Fruit fly (Drosophila melanogaster): ENCODE measurements around the gene CG14658.

- TF ChIP-seq kay (GFP tag; ENCODE audit: borderline replicate concordance) (no peak), CG7045 (GFP tag; optimal IDR thresholded peaks at IDR 0.05) (no peak), cic (GFP tag; optimal IDR thresholded peaks at IDR 0.05) (no peak), Hr96 (GFP tag; optimal IDR thresholded peaks at IDR 0.05) (no peak), toe (GFP tag; optimal IDR thresholded peaks at IDR 0.05) (no peak), bab1 (GFP tag; optimal IDR thresholded peaks at IDR 0.05) (no peak)
These were observed 16.5 kb upstream of the CG14658 start for dm6 chr3R:4846787-4847186.

Measured in whole organism, adult.